Fruit fly (Drosophila melanogaster) whole organism, embryonic: ENCODE data around the gene cic.

Experiments
- BtbVII ChIP-seq: fragments of 200-800 bp; sonication (Bioruptor generic); optimal IDR thresholded peaks from 3 replicates; lab custom pipeline; 2017; ENCODE audit warnings: missing biosample characterization, mild to moderate bottlenecking, missing genetic modification characterization
- CG10274 ChIP-seq: fragments of 200-800 bp; sonication (Bioruptor generic); optimal IDR thresholded peaks from 3 replicates; lab custom pipeline; 2017; ENCODE audit warnings: missing biosample characterization, mild to moderate bottlenecking, missing genetic modification characterization
- CG10366 ChIP-seq: fragments of 200-800 bp; sonication (Bioruptor generic); IDR thresholded peaks from 2 replicates; pipeline ENCODE4 v1.3.6; 2022; ENCODE audit warnings: missing biosample characterization, missing genetic modification characterization
- CG10543 ChIP-seq: fragments of 200-800 bp; sonication (Bioruptor generic); optimal IDR thresholded peaks from 3 replicates; lab custom pipeline; 2017; ENCODE audit warnings: missing biosample characterization, mild to moderate bottlenecking, missing genetic modification characterization, moderate library complexity
- CG11093 ChIP-seq: fragments of 200-800 bp; sonication (Bioruptor generic); IDR thresholded peaks from 3 replicates; pipeline ENCODE4 v1.3.6; 2022; ENCODE audit warnings: missing biosample characterization, missing genetic modification characterization
- CG12219 ChIP-seq: fragments of 200-800 bp; sonication (Bioruptor generic); optimal IDR thresholded peaks from 3 replicates; lab custom pipeline; 2018; ENCODE audit warnings: missing biosample characterization, mild to moderate bottlenecking, missing genetic modification characterization
- CG12299 ChIP-seq: fragments of 200-800 bp; sonication (Bioruptor generic); optimal IDR thresholded peaks from 2 replicates; lab custom pipeline; 2018; ENCODE audit warnings: missing biosample characterization, mild to moderate bottlenecking, missing genetic modification characterization
- CG12769 ChIP-seq: fragments of 200-800 bp; sonication (Bioruptor generic); optimal IDR thresholded peaks from 2 replicates; lab custom pipeline; 2019; ENCODE audit warnings: missing biosample characterization, mild to moderate bottlenecking, missing genetic modification characterization, moderate library complexity
- CG13296 ChIP-seq: fragments of 200-800 bp; sonication (Bioruptor generic); optimal IDR thresholded peaks from 3 replicates; lab custom pipeline; 2018; ENCODE audit warnings: missing biosample characterization, mild to moderate bottlenecking, missing genetic modification characterization
- CG15479 ChIP-seq: fragments of 200-800 bp; sonication (Bioruptor generic); optimal IDR thresholded peaks from 3 replicates; lab custom pipeline; 2019; ENCODE audit warnings: missing biosample characterization, mild to moderate bottlenecking, missing genetic modification characterization, moderate library complexity
- CG15514 ChIP-seq: fragments of 200-800 bp; sonication (Bioruptor generic); optimal IDR thresholded peaks from 3 replicates; lab custom pipeline; 2017; ENCODE audit warnings: missing biosample characterization, missing genetic modification characterization, mild to moderate bottlenecking, moderate library complexity, missing genetic modification reagents
- CG17361 ChIP-seq: fragments of 200-800 bp; sonication (Bioruptor generic); IDR thresholded peaks from 3 replicates; pipeline ENCODE4 v1.3.6; 2022; ENCODE audit warnings: missing biosample characterization, missing genetic modification characterization
- CG2199 ChIP-seq: fragments of 200-800 bp; sonication (Bioruptor generic); IDR thresholded peaks from 3 replicates; pipeline ENCODE4 v1.3.6; 2022; ENCODE audit warnings: missing biosample characterization, missing genetic modification characterization
- CG3407 ChIP-seq: fragments of 200-800 bp; sonication (Bioruptor generic); optimal IDR thresholded peaks from 2 replicates; lab custom pipeline; 2018; ENCODE audit warnings: missing biosample characterization, mild to moderate bottlenecking, missing genetic modification characterization
- CG34376 ChIP-seq: fragments of 200-800 bp; sonication (Bioruptor generic); optimal IDR thresholded peaks from 2 replicates; lab custom pipeline; 2018; ENCODE audit warnings: missing biosample characterization, mild to moderate bottlenecking, missing genetic modification characterization
- CG7556 ChIP-seq: fragments of 200-800 bp; sonication (Bioruptor generic); optimal IDR thresholded peaks from 2 replicates; lab custom pipeline; 2017; ENCODE audit warnings: missing biosample characterization, mild to moderate bottlenecking, missing genetic modification characterization
- CG9817 ChIP-seq: fragments of 200-800 bp; sonication (Bioruptor generic); optimal IDR thresholded peaks from 2 replicates; lab custom pipeline; 2018; ENCODE audit warnings: missing biosample characterization, mild to moderate bottlenecking, missing genetic modification characterization, moderate library complexity
- Dfd ChIP-seq, 2 experiments: fragments of >200 bp; optimal IDR thresholded peaks; 2 replicates each; lab custom pipeline; 2017; ENCODE audit warnings: missing biosample characterization in 2 of 2, missing genetic modification characterization in 2 of 2
- Dll ChIP-seq: fragments of 200-800 bp; sonication (Bioruptor generic); IDR thresholded peaks from 4 replicates; pipeline ENCODE4 v1.3.6; 2022; ENCODE audit warnings: missing biosample characterization, missing genetic modification characterization; ENCODE audit not compliant: partially characterized antibody
- Doc3 ChIP-seq: fragments of 200-800 bp; sonication (Bioruptor generic); IDR thresholded peaks from 3 replicates; pipeline ENCODE4 v1.3.6; 2022; ENCODE audit warnings: missing biosample characterization, missing genetic modification characterization; ENCODE audit not compliant: partially characterized antibody
- Drgx ChIP-seq: fragments of 200-800 bp; sonication (Bioruptor generic); IDR thresholded peaks from 2 replicates; pipeline ENCODE4 v1.3.6; 2022; ENCODE audit warnings: missing biosample characterization, missing genetic modification characterization
- H2.0 ChIP-seq: fragments of 200-800 bp; sonication (Bioruptor generic); IDR thresholded peaks from 2 replicates; pipeline ENCODE4 v1.3.6; 2022; ENCODE audit warnings: missing biosample characterization, missing genetic modification characterization
- HLH54F ChIP-seq: fragments of 200-800 bp; sonication (Bioruptor generic); optimal IDR thresholded peaks from 3 replicates; lab custom pipeline; 2016; ENCODE audit warnings: missing biosample characterization, missing genetic modification characterization
- Hand ChIP-seq: fragments of 200-800 bp; sonication (Bioruptor generic); optimal IDR thresholded peaks from 2 replicates; lab custom pipeline; 2017; ENCODE audit warnings: mild to moderate bottlenecking, missing biosample characterization, missing genetic modification reagents, missing genetic modification characterization
- Optix ChIP-seq: fragments of 200-800 bp; sonication (Bioruptor generic); IDR thresholded peaks from 3 replicates; pipeline ENCODE4 v1.3.6; 2022; ENCODE audit warnings: missing biosample characterization, missing genetic modification characterization
- PHDP ChIP-seq: fragments of 200-800 bp; sonication (Bioruptor generic); optimal IDR thresholded peaks from 3 replicates; lab custom pipeline; 2018; ENCODE audit warnings: missing biosample characterization, mild to moderate bottlenecking, missing genetic modification characterization, moderate library complexity
- Rfx ChIP-seq: fragments of 200-800 bp; sonication (Bioruptor generic); IDR thresholded peaks from 2 replicates; pipeline ENCODE4 v1.3.6; 2022; ENCODE audit warnings: missing biosample characterization, missing genetic modification characterization
- Rx ChIP-seq: fragments of 200-800 bp; sonication (Bioruptor generic); IDR thresholded peaks from 2 replicates; pipeline ENCODE4 v1.3.6; 2022; ENCODE audit warnings: missing biosample characterization, missing genetic modification characterization
- Sry-δ ChIP-seq: fragments of 200-800 bp; sonication (Bioruptor generic); optimal IDR thresholded peaks from 2 replicates; lab custom pipeline; 2016; ENCODE audit warnings: missing biosample characterization, missing genetic modification characterization
- br ChIP-seq: fragments of >200 bp; optimal IDR thresholded peaks from 2 replicates; lab custom pipeline; 2017
- crol ChIP-seq: fragments of 200-800 bp; sonication (Bioruptor generic); IDR thresholded peaks from 2 replicates; pipeline ENCODE4 v1.3.6; 2022; ENCODE audit warnings: missing biosample characterization, missing genetic modification characterization
- cwo ChIP-seq: fragments of 200-800 bp; sonication (Bioruptor generic); optimal IDR thresholded peaks from 3 replicates; lab custom pipeline; 2017; ENCODE audit warnings: missing biosample characterization, missing genetic modification characterization, mild to moderate bottlenecking, moderate library complexity, missing genetic modification reagents
- exex ChIP-seq: fragments of 200-800 bp; sonication (Bioruptor generic); optimal IDR thresholded peaks from 4 replicates; lab custom pipeline; 2018; ENCODE audit warnings: missing biosample characterization, mild to moderate bottlenecking, missing genetic modification characterization, moderate library complexity
- fd102C ChIP-seq: fragments of 200-800 bp; sonication (Bioruptor generic); optimal IDR thresholded peaks from 2 replicates; lab custom pipeline; 2018; ENCODE audit warnings: missing biosample characterization, mild to moderate bottlenecking, missing genetic modification characterization, moderate library complexity
- gcm ChIP-seq: fragments of 200-800 bp; sonication (Bioruptor generic); optimal IDR thresholded peaks from 2 replicates; lab custom pipeline; 2019; ENCODE audit warnings: missing biosample characterization, mild to moderate bottlenecking, missing genetic modification characterization, moderate library complexity
- ken ChIP-seq: fragments of 200-800 bp; sonication (Bioruptor generic); IDR thresholded peaks from 3 replicates; pipeline ENCODE4 v1.3.6; 2022; ENCODE audit warnings: missing biosample characterization, missing genetic modification characterization
- lov ChIP-seq, 2 experiments: fragments of 200-800 bp in 1 of 2; fragments of >200 bp in 1 of 2; sonication (Bioruptor generic) in 1 of 2; IDR thresholded peaks in 1 of 2; optimal IDR thresholded peaks in 1 of 2; 2 replicates in 1 of 2; 3 replicates in 1 of 2; pipeline versions ENCODE4 v1.3.6 to Lab custom; 2017 to 2022; ENCODE audit warnings: missing biosample characterization in 1 of 2, missing genetic modification characterization in 1 of 2
- luna ChIP-seq: fragments of 200-800 bp; sonication (Bioruptor generic); optimal IDR thresholded peaks from 2 replicates; lab custom pipeline; 2016; ENCODE audit warnings: missing biosample characterization, missing genetic modification characterization
- mirr ChIP-seq: fragments of 200-800 bp; sonication (Bioruptor generic); optimal IDR thresholded peaks from 3 replicates; lab custom pipeline; 2018; ENCODE audit warnings: missing biosample characterization, mild to moderate bottlenecking, missing genetic modification characterization
- nmo ChIP-seq: fragments of 200-800 bp; sonication (Bioruptor generic); optimal IDR thresholded peaks from 2 replicates; lab custom pipeline; 2018; ENCODE audit warnings: missing biosample characterization, mild to moderate bottlenecking, missing genetic modification characterization, moderate library complexity
- odd ChIP-seq: fragments of 200-800 bp; sonication (Bioruptor generic); optimal IDR thresholded peaks from 2 replicates; lab custom pipeline; 2017; ENCODE audit warnings: missing biosample characterization, mild to moderate bottlenecking, missing genetic modification characterization
- otp ChIP-seq: fragments of 200-800 bp; sonication (Bioruptor generic); IDR thresholded peaks from 3 replicates; pipeline ENCODE4, ENCODE4 v1.3.6; 2022; ENCODE audit warnings: missing biosample characterization, missing genetic modification characterization
- ranshi ChIP-seq: fragments of 200-800 bp; sonication (Bioruptor generic); IDR thresholded peaks from 2 replicates; pipeline ENCODE4 v1.3.6; 2022; ENCODE audit warnings: missing biosample characterization, missing genetic modification characterization
- ro ChIP-seq: fragments of 200-800 bp; sonication (Bioruptor generic); IDR thresholded peaks from 2 replicates; pipeline ENCODE4 v1.3.6; 2022; ENCODE audit warnings: missing biosample characterization, missing genetic modification characterization
- run ChIP-seq: fragments of 200-800 bp; sonication (Bioruptor generic); optimal IDR thresholded peaks from 3 replicates; lab custom pipeline; 2018; ENCODE audit warnings: missing biosample characterization, mild to moderate bottlenecking, missing genetic modification characterization
- slbo ChIP-seq: fragments of 200-800 bp; sonication (Bioruptor generic); IDR thresholded peaks from 2 replicates; pipeline ENCODE4 v1.3.6; 2022; ENCODE audit warnings: missing biosample characterization, missing genetic modification characterization
- slp2 ChIP-seq: fragments of 200-800 bp; sonication (Bioruptor generic); optimal IDR thresholded peaks from 2 replicates; lab custom pipeline; 2016; ENCODE audit warnings: missing biosample characterization, missing genetic modification characterization
- unc-4 ChIP-seq: fragments of 200-800 bp; sonication (Bioruptor generic); IDR thresholded peaks from 2 replicates; pipeline ENCODE4 v1.3.6; 2022; ENCODE audit warnings: missing biosample characterization, missing genetic modification characterization; ENCODE audit not compliant: partially characterized antibody
- z ChIP-seq: fragments of 200-800 bp; sonication (Bioruptor generic); IDR thresholded peaks from 3 replicates; pipeline ENCODE4 v1.3.6; 2022; ENCODE audit warnings: missing biosample characterization, missing genetic modification characterization

Gene cic

dm6 chr3R:20317402-20318165 lies 65.0 kb downstream of the cic start (continued):
- TF ChIP-seq luna (no peak), exex (tag; lab: Kevin White, UChicago) (peak; percentile 53), Dll (GFP tag; lab: Robert Waterston, UW) (0 out of 4 replicates have a peak, but pooled peaks have one; percentile 13), unc-4 (GFP tag; lab: Robert Waterston, UW) (no peak), br (lab: Kevin White, UChicago) (no peak), CG2199 (GFP tag; lab: Robert Waterston, UW) (no peak), nmo (GFP tag; lab: Kevin White, UChicago) (no peak), CG3407 (GFP tag; lab: Kevin White, UChicago) (no peak), CG10366 (GFP tag; lab: Robert Waterston, UW) (no peak), Sry-δ (GFP tag; lab: Kevin White, UChicago) (no peak), fd102C (GFP tag; lab: Kevin White, UChicago) (no peak), z (0 out of 3 replicates have a peak, but pooled peaks have one; percentile 29), Rx (GFP tag; lab: Robert Waterston, UW) (no peak), CG15479 (GFP tag; lab: Kevin White, UChicago) (no peak), mirr (GFP tag; lab: Kevin White, UChicago) (peak; percentile 70), CG13296 (GFP tag; lab: Kevin White, UChicago) (peak; percentile 63), otp (GFP tag; lab: Robert Waterston, UW) (no peak), lov (optimal IDR thresholded peaks at IDR 0.05; lab: Kevin White, UChicago) (no peak), lov (GFP tag; IDR thresholded peaks at IDR 0.05; lab: Robert Waterston, UW) (0 out of 3 replicates have a peak, but pooled peaks have one; percentile 23), cwo (GFP tag; lab: Kevin White, UChicago) (peak; percentile 33), CG17361 (no peak), CG12219 (GFP tag; lab: Kevin White, UChicago) (no peak), ro (no peak), gcm (GFP tag; lab: Kevin White, UChicago) (no peak), slp2 (GFP tag; lab: Kevin White, UChicago) (no peak), odd (GFP tag; lab: Kevin White, UChicago) (peak; percentile 18), Dfd (GFP tag; optimal IDR thresholded peaks at IDR 0.05; lab: Kevin White, UChicago) (no peak), HLH54F (GFP tag; lab: Kevin White, UChicago) (no peak), CG11093 (GFP tag; lab: Robert Waterston, UW) (no peak), BtbVII (GFP tag; lab: Kevin White, UChicago) (no peak), Hand (GFP tag; lab: Kevin White, UChicago) (no peak), ranshi (GFP tag; lab: Robert Waterston, UW) (no peak), PHDP (tag; lab: Kevin White, UChicago) (no peak), CG10543 (GFP tag; lab: Kevin White, UChicago) (peak; percentile 87), run (no peak), CG7556 (GFP tag; lab: Kevin White, UChicago) (no peak), CG12769 (tag; lab: Kevin White, UChicago) (peak; percentile 35), CG34376 (GFP tag; lab: Kevin White, UChicago) (peak; percentile 9), Doc3 (GFP tag; lab: Robert Waterston, UW) (no peak), Optix (no peak), CG12299 (peak; percentile 27), ken (GFP tag; lab: Robert Waterston, UW) (no peak), H2.0 (GFP tag; lab: Robert Waterston, UW) (no peak), crol (peak; percentile 61; the same call in 1 of the 2 replicates), slbo (no peak), Rfx (peak; percentile 22; the same call in 1 of the 2 replicates), CG9817 (tag; lab: Kevin White, UChicago) (no peak), Drgx (GFP tag; lab: Robert Waterston, UW) (peak; percentile 75), CG15514 (GFP tag; lab: Kevin White, UChicago) (peak; percentile 13), CG10274 (GFP tag; lab: Kevin White, UChicago) (no peak)
